Worm (Caenorhabditis elegans) whole organism, L4 larva: ENCODE measurements around the gene clec-245.

Experiments used
- mdl-1 ChIP-seq, 2 experiments: fragments of 150-350 bp in 1 of 2; sonication (generic microtip) in 1 of 2; optimal IDR thresholded peaks; 2 replicates each; lab custom pipeline; 2014 to 2017; ENCODE audit warnings: missing biosample characterization in 2 of 2, missing genetic modification characterization in 2 of 2
- nhr-6 ChIP-seq: fragments of 150-350 bp; optimal IDR thresholded peaks from 2 replicates; lab custom pipeline; 2014; ENCODE audit warnings: missing biosample characterization, missing genetic modification characterization

DNA sequence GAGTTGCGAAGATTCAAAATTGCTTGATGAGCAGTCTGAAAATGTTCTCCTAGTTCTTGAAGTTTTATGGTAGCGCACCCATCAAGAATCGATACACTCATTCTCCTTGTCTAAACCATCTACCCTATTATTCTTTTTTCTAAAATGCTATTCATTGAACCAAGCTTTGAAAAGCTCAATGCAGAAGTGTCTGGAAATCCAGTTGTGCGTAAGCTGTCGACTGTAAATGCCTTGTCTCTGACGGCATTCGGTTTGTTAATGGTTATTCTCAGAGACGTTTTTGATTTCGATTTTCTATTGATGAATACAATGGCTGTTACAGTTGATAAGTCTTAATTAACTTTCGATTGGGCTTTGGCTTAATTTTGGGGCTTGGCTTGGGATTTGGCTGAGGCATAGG lies 25.7 kb downstream of the clec-245 start, which contains the start of gene C14A6.12:
- TF ChIP-seq mdl-1 (tag; optimal IDR thresholded peaks at IDR 0.05; lab: Kevin White, UChicago) = no peak
- TF ChIP-seq nhr-6 = no peak
